Worm (Caenorhabditis elegans): ENCODE results near the gene ogdh-1.
A peak's percentile ranks its signal among the peaks of the same experiment; 100 is the strongest.

Gene ogdh-1

ce11 chrIV:4650624-4651094, 53.2 kb downstream of the ogdh-1 start, which contains the start of gene ubc-9 (continued):
- TF ChIP-seq cey-2 (tag; optimal IDR thresholded peaks at IDR 0.05; ENCODE audit: borderline replicate concordance, insufficient read depth): no peak
- TF ChIP-seq lir-3 (tag; optimal IDR thresholded peaks at IDR 0.05): no peak
- no peak for TF ChIP-seq nhr-10 (tag; optimal IDR thresholded peaks at IDR 0.05)
- no peak for TF ChIP-seq mdl-1 (tag; optimal IDR thresholded peaks at IDR 0.05)
- TF ChIP-seq spr-3 (GFP tag; optimal IDR thresholded peaks at IDR 0.05): no peak
- no peak for TF ChIP-seq sdz-12 (GFP tag; optimal IDR thresholded peaks at IDR 0.05)
- TF ChIP-seq ama-1 (optimal IDR thresholded peaks at IDR 0.05): no peak
- peak; percentile 83 for TF ChIP-seq lin-38 (GFP tag; IDR thresholded peaks at IDR 0.05)
- TF ChIP-seq ceh-82 (tag; optimal IDR thresholded peaks at IDR 0.05): no peak
- TF ChIP-seq madf-5 (GFP tag; IDR thresholded peaks at IDR 0.05): no peak
- peak; percentile 32; the same call in 1 of the 2 replicates for TF ChIP-seq arid-1 (GFP tag; conservative IDR thresholded peaks at IDR 0.05)
- no peak for TF ChIP-seq nhr-48 (tag; optimal IDR thresholded peaks at IDR 0.05)
- peak; percentile 47 for TF ChIP-seq mxl-3 (GFP tag; optimal IDR thresholded peaks at IDR 0.05)
- no peak for TF ChIP-seq madf-9 (GFP tag; conservative IDR thresholded peaks at IDR 0.05)
- TF ChIP-seq rbr-2 (tag; optimal IDR thresholded peaks at IDR 0.05): peak; percentile 61
- no peak for TF ChIP-seq daf-16 (GFP tag; optimal IDR thresholded peaks at IDR 0.05)
- peak; percentile 44 for TF ChIP-seq daf-16 (tag; optimal IDR thresholded peaks at IDR 0.05)
- no peak; the same call in 1 of the 2 replicates for TF ChIP-seq pha-4 (GFP tag; IDR thresholded peaks at IDR 0.05)
- no peak for TF ChIP-seq pha-4 (tag; optimal IDR thresholded peaks at IDR 0.05)
- TF ChIP-seq ceh-20 (GFP tag; IDR thresholded peaks at IDR 0.05): peak; percentile 61; the same call in 1 of the 2 replicates
- peak; percentile 33 to 81 for TF ChIP-seq lsy-2 (tag; optimal IDR thresholded peaks at IDR 0.05)
- TF ChIP-seq dve-1 (tag; optimal IDR thresholded peaks at IDR 0.05; ENCODE audit: insufficient read depth): peak; percentile 71
- peak; percentile 75 for TF ChIP-seq dpl-1 (GFP tag; optimal IDR thresholded peaks at IDR 0.05)

DNA sequence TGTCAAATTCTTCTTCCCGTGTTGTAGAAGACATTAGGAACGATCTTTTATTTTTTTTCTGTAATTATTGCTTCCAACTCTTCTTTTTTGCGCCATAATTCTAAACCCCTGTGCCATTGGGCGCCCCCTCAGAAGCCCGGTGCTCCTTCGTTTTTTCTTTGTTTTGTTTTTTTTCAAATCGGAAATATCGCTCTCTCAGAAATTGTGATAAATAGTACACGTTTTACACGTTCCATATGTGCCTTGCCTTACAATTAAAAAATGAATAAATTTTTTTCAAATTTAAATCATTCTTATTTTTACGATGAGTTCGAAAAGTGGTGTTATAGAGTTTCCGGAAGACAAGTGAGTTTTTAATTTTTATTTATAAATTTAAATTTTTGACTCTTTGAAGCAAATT, 54.4 kb downstream of the ogdh-1 start, which contains the start of gene F29B9.7:
F29B9.7 (plus strand) TSS at position 301 of the 400 bp plus-strand sequence.
- TF ChIP-seq unc-62 (GFP tag; optimal IDR thresholded peaks at IDR 0.05 in 1 of 2) (peak in 1 of 2 experiments; percentile 11), unc-62 (tag; optimal IDR thresholded peaks at IDR 0.05) (no peak), T20F7.1 (GFP tag; optimal IDR thresholded peaks at IDR 0.05) (no peak), ceh-28 (tag; optimal IDR thresholded peaks at IDR 0.05) (no peak), lin-38 (GFP tag; IDR thresholded peaks at IDR 0.05) (no peak), nhr-6 (tag; optimal IDR thresholded peaks at IDR 0.05) (no peak), unc-39 (tag; optimal IDR thresholded peaks at IDR 0.05) (no peak)

- TF ChIP-seq snpc-4 (tag; optimal IDR thresholded peaks at IDR 0.05): no peak
Measured at ce11 chrIV:4647385-4647784, 56.4 kb downstream of the ogdh-1 start, which contains the start of gene F29B9.8. TSS of gene F29B9.8 (plus strand) at chrIV:4647685.

All from whole organism, L4 larva.